Worm (Caenorhabditis elegans): Measurements from ENCODE around the gene asd-1.

asd-1 gene

ce11 chrIII:4196988-4197384, at the start of gene asd-1:
Gene asd-1, plus strand, starts transcription at chrIII:4197285.
- no peak for TF ChIP-seq lsy-2 (tag; optimal IDR thresholded peaks at IDR 0.05)
- no peak for TF ChIP-seq zip-8 (tag; optimal IDR thresholded peaks at IDR 0.05)
- TF ChIP-seq nhr-237 (tag; optimal IDR thresholded peaks at IDR 0.05), result no peak
- no peak for TF ChIP-seq cnd-1 (tag; optimal IDR thresholded peaks at IDR 0.05)
- no peak for TF ChIP-seq nhr-28 (tag; optimal IDR thresholded peaks at IDR 0.05)
- TF ChIP-seq drap-1 (GFP tag; optimal IDR thresholded peaks at IDR 0.05), result no peak
- no peak for TF ChIP-seq nhr-12 (tag; optimal IDR thresholded peaks at IDR 0.05)
- TF ChIP-seq nhr-2 (tag; optimal IDR thresholded peaks at IDR 0.05), result no peak
- no peak for TF ChIP-seq unc-39 (tag; optimal IDR thresholded peaks at IDR 0.05)

ce11 chrIII:4150919-4151318, 46.2 kb upstream of the asd-1 start:
- TF ChIP-seq elt-3 (tag; optimal IDR thresholded peaks at IDR 0.05) (no peak), tbx-8 (GFP tag; optimal IDR thresholded peaks at IDR 0.05) (no peak), ceh-39 (tag; optimal IDR thresholded peaks at IDR 0.05) (peak; percentile 25), nhr-12 (tag; optimal IDR thresholded peaks at IDR 0.05) (no peak), lin-32 (GFP tag; optimal IDR thresholded peaks at IDR 0.05) (no peak), ham-2 (GFP tag; optimal IDR thresholded peaks at IDR 0.05) (no peak), unc-39 (tag; optimal IDR thresholded peaks at IDR 0.05) (no peak), elt-1 (tag; optimal IDR thresholded peaks at IDR 0.05; ENCODE audit: borderline replicate concordance, insufficient read depth) (no peak), mab-5 (tag; optimal IDR thresholded peaks at IDR 0.05) (no peak), hlh-1 (tag; optimal IDR thresholded peaks at IDR 0.05) (no peak), nhr-237 (tag; optimal IDR thresholded peaks at IDR 0.05) (peak; percentile 26), lsy-2 (tag; optimal IDR thresholded peaks at IDR 0.05) (peak; percentile 97), mep-1 (tag; optimal IDR thresholded peaks at IDR 0.05) (peak; percentile 68), flh-1 (GFP tag; optimal IDR thresholded peaks at IDR 0.05) (no peak), drap-1 (GFP tag; optimal IDR thresholded peaks at IDR 0.05) (peak; percentile 3)

ce11 chrIII:4151548-4152104, 45.5 kb upstream of the asd-1 start, which contains the start of the genes wht-3 and har-1:
Gene wht-3, minus strand, starts transcription at chrIII:4151598.
Gene har-1, plus strand, starts transcription at chrIII:4152054.
- TF ChIP-seq pha-4 (tag; optimal IDR thresholded peaks at IDR 0.05) (no peak), unc-120 (tag; optimal IDR thresholded peaks at IDR 0.05; ENCODE audit: poor library complexity, severe bottlenecking) (no peak), ces-1 (GFP tag; optimal IDR thresholded peaks at IDR 0.05) (no peak), mls-2 (tag; optimal IDR thresholded peaks at IDR 0.05) (no peak), nhr-76 (tag; optimal IDR thresholded peaks at IDR 0.05) (no peak), unc-39 (tag; optimal IDR thresholded peaks at IDR 0.05) (no peak), bed-3 (GFP tag; optimal IDR thresholded peaks at IDR 0.05) (no peak), lin-32 (GFP tag; optimal IDR thresholded peaks at IDR 0.05) (no peak), ham-2 (GFP tag; optimal IDR thresholded peaks at IDR 0.05) (no peak), elt-1 (tag; optimal IDR thresholded peaks at IDR 0.05; ENCODE audit: borderline replicate concordance, insufficient read depth) (no peak), nhr-237 (tag; optimal IDR thresholded peaks at IDR 0.05) (no peak), ceh-39 (tag; optimal IDR thresholded peaks at IDR 0.05) (no peak), nhr-28 (tag; optimal IDR thresholded peaks at IDR 0.05) (no peak), unc-62 (GFP tag; optimal IDR thresholded peaks at IDR 0.05) (no peak), elt-3 (tag; optimal IDR thresholded peaks at IDR 0.05) (no peak), tbx-8 (GFP tag; optimal IDR thresholded peaks at IDR 0.05) (no peak), cnd-1 (tag; optimal IDR thresholded peaks at IDR 0.05) (no peak), drap-1 (GFP tag; optimal IDR thresholded peaks at IDR 0.05) (no peak), M03D4.4 (tag; optimal IDR thresholded peaks at IDR 0.05) (no peak), zip-8 (tag; optimal IDR thresholded peaks at IDR 0.05) (no peak)

- TF ChIP-seq nhr-2 (tag; optimal IDR thresholded peaks at IDR 0.05) (no peak), ces-1 (GFP tag; optimal IDR thresholded peaks at IDR 0.05) (no peak), bed-3 (GFP tag; optimal IDR thresholded peaks at IDR 0.05) (no peak), zip-8 (tag; optimal IDR thresholded peaks at IDR 0.05) (no peak), mab-5 (tag; optimal IDR thresholded peaks at IDR 0.05) (no peak), unc-62 (GFP tag; optimal IDR thresholded peaks at IDR 0.05) (no peak), unc-120 (tag; optimal IDR thresholded peaks at IDR 0.05; ENCODE audit: poor library complexity, severe bottlenecking) (no peak), nhr-76 (tag; optimal IDR thresholded peaks at IDR 0.05) (no peak), drap-1 (GFP tag; optimal IDR thresholded peaks at IDR 0.05) (no peak), nhr-28 (tag; optimal IDR thresholded peaks at IDR 0.05) (no peak), M03D4.4 (tag; optimal IDR thresholded peaks at IDR 0.05) (no peak), lsy-2 (tag; optimal IDR thresholded peaks at IDR 0.05) (no peak), sptf-1 (tag; optimal IDR thresholded peaks at IDR 0.05) (no peak), blmp-1 (tag; optimal IDR thresholded peaks at IDR 0.05) (no peak), mep-1 (tag; optimal IDR thresholded peaks at IDR 0.05) (no peak), mls-2 (tag; optimal IDR thresholded peaks at IDR 0.05) (no peak), snpc-4 (tag; optimal IDR thresholded peaks at IDR 0.05) (no peak), ztf-11 (tag; optimal IDR thresholded peaks at IDR 0.05) (no peak), nhr-12 (tag; optimal IDR thresholded peaks at IDR 0.05) (no peak), ceh-39 (tag; optimal IDR thresholded peaks at IDR 0.05) (no peak)
Observed at ce11 chrIII:4152309-4152708, 44.8 kb upstream of the asd-1 start.

Data from whole organism, mixed stage, embryonic.